Worm (Caenorhabditis elegans) whole organism, young adult: ENCODE data around the gene ZK809.5.

Experiments used
- B0019.2 ChIP-seq: fragments of 200-800 bp; sonication (Bioruptor generic); conservative IDR thresholded peaks from 2 replicates; pipeline ENCODE4 v1.3.6; 2022; ENCODE audit warnings: missing genetic modification reagents, missing genetic modification characterization, missing compliant biosample characterization
- B0035.1 ChIP-seq: sonication (generic microtip); optimal IDR thresholded peaks from 2 replicates; lab custom pipeline; 2016; ENCODE audit warnings: missing genetic modification characterization, mild to moderate bottlenecking, missing compliant biosample characterization, missing genotype, missing genetic modification reagents
- C17E4.6 ChIP-seq: fragments of 200-800 bp; sonication (Bioruptor generic); IDR thresholded peaks from 2 replicates; pipeline ENCODE4 v1.3.6; 2022; ENCODE audit warnings: missing genetic modification reagents, missing genetic modification characterization, missing compliant biosample characterization
- F23B12.7 ChIP-seq: sonication (generic microtip); optimal IDR thresholded peaks from 2 replicates; lab custom pipeline; 2017; ENCODE audit warnings: missing genetic modification characterization, mild to moderate bottlenecking, missing compliant biosample characterization, antibody characterized with exemption, moderate library complexity; ENCODE audit not compliant: insufficient read depth
- F33H1.4 ChIP-seq: fragments of 200-800 bp; sonication (Bioruptor generic); IDR thresholded peaks from 2 replicates; pipeline ENCODE4 v1.3.6; 2022; ENCODE audit warnings: missing genetic modification reagents, missing genetic modification characterization, missing compliant biosample characterization
- F49E8.2 ChIP-seq: sonication (generic microtip); optimal IDR thresholded peaks from 3 replicates; lab custom pipeline; 2017; ENCODE audit warnings: missing genetic modification characterization, mild to moderate bottlenecking, missing compliant biosample characterization, antibody characterized with exemption, moderate library complexity; ENCODE audit not compliant: insufficient read depth
- F57C9.4 ChIP-seq: sonication (generic microtip); optimal IDR thresholded peaks from 2 replicates; lab custom pipeline; 2017; ENCODE audit warnings: mild to moderate bottlenecking, missing genetic modification characterization, missing compliant biosample characterization
- Y53G8AR.9 ChIP-seq: fragments of 200-800 bp; sonication (Bioruptor generic); conservative IDR thresholded peaks from 2 replicates; pipeline ENCODE4 v1.3.6; 2022; ENCODE audit warnings: missing genetic modification reagents, missing genetic modification characterization, missing compliant biosample characterization
- Y67H2A.10 ChIP-seq: fragments of 200-800 bp; sonication (Bioruptor generic); conservative IDR thresholded peaks from 2 replicates; pipeline ENCODE4 v1.3.6; 2022; ENCODE audit warnings: missing genetic modification reagents, missing genetic modification characterization, missing compliant biosample characterization
- Y79H2A.3 ChIP-seq: fragments of 200-800 bp; sonication (Bioruptor generic); conservative IDR thresholded peaks from 2 replicates; pipeline ENCODE4 v1.3.6; 2022; ENCODE audit warnings: missing genetic modification reagents, missing genetic modification characterization, missing compliant biosample characterization
- aptf-2 ChIP-seq: fragments of 200-800 bp; sonication (Bioruptor generic); conservative IDR thresholded peaks from 2 replicates; pipeline ENCODE4 v1.3.6; 2022; ENCODE audit warnings: missing genetic modification reagents, missing genetic modification characterization, missing compliant biosample characterization
- attf-3 ChIP-seq: fragments of 200-800 bp; sonication (Bioruptor generic); conservative IDR thresholded peaks from 2 replicates; pipeline ENCODE4 v1.3.6; 2022; ENCODE audit warnings: missing genetic modification reagents, missing genetic modification characterization, missing compliant biosample characterization
- bed-1 ChIP-seq: fragments of 200-800 bp; sonication (Bioruptor generic); IDR thresholded peaks from 2 replicates; pipeline ENCODE4 v1.3.6; 2022; ENCODE audit warnings: missing genetic modification reagents, missing genetic modification characterization, missing compliant biosample characterization
- cebp-1 ChIP-seq, 2 experiments: fragments of 200-800 bp in 1 of 2; sonication (Bioruptor generic) in 1 of 2; sonication (generic microtip) in 1 of 2; IDR thresholded peaks in 1 of 2; optimal IDR thresholded peaks in 1 of 2; 2 replicates each; pipeline versions ENCODE4 v1.3.6 to Lab custom; 2017 to 2022; ENCODE audit warnings: missing compliant biosample characterization in 2 of 2, missing genetic modification characterization in 2 of 2, mild to moderate bottlenecking in 1 of 2, missing genetic modification reagents in 1 of 2, moderate library complexity in 1 of 2
- die-1 ChIP-seq: sonication (generic microtip); optimal IDR thresholded peaks from 2 replicates; lab custom pipeline; 2016; ENCODE audit warnings: missing genotype, mild to moderate bottlenecking, missing genetic modification characterization, missing compliant biosample characterization
- egl-18 ChIP-seq: fragments of 200-800 bp; sonication (Bioruptor generic); IDR thresholded peaks from 2 replicates; pipeline ENCODE4 v1.3.6; 2022; ENCODE audit warnings: missing genetic modification reagents, missing genetic modification characterization, missing compliant biosample characterization
- egl-44 ChIP-seq: fragments of 200-800 bp; sonication (Bioruptor generic); IDR thresholded peaks from 2 replicates; pipeline ENCODE4 v1.3.6; 2022; ENCODE audit warnings: missing genetic modification reagents, missing genetic modification characterization, missing compliant biosample characterization
- let-607 ChIP-seq, 2 experiments: fragments of 200-800 bp in 1 of 2; sonication (Bioruptor generic) in 1 of 2; sonication (generic microtip) in 1 of 2; optimal IDR thresholded peaks; 2 replicates each; lab custom pipeline; 2016 to 2018; ENCODE audit warnings: mild to moderate bottlenecking in 2 of 2, missing compliant biosample characterization in 2 of 2, missing genetic modification characterization in 2 of 2, moderate library complexity in 2 of 2, missing genotype in 1 of 2
- lin-26 ChIP-seq: fragments of 200-800 bp; sonication (Bioruptor generic); IDR thresholded peaks from 2 replicates; pipeline ENCODE4 v1.3.6; 2022; ENCODE audit warnings: missing genetic modification reagents, missing genetic modification characterization, missing compliant biosample characterization
- lin-35 ChIP-seq, 3 experiments: fragments of 150-350 bp in 2 of 3; sonication (generic microtip) in 1 of 3; optimal IDR thresholded peaks; 2 replicates each; lab custom pipeline; 2014 to 2018; ENCODE audit warnings: missing biosample characterization in 3 of 3, missing genetic modification characterization in 3 of 3, missing genetic modification reagents in 3 of 3
- lin-40 ChIP-seq: sonication (generic microtip); optimal IDR thresholded peaks from 2 replicates; lab custom pipeline; 2016; ENCODE audit warnings: missing genetic modification characterization, mild to moderate bottlenecking, missing compliant biosample characterization, missing genotype, missing genetic modification reagents
- lir-1 ChIP-seq: fragments of 200-800 bp; sonication (Bioruptor generic); conservative IDR thresholded peaks from 2 replicates; pipeline ENCODE4 v1.3.6; 2022; ENCODE audit warnings: missing genetic modification reagents, missing genetic modification characterization, missing compliant biosample characterization
- mcd-1 ChIP-seq: fragments of 200-800 bp; sonication (Bioruptor generic); IDR thresholded peaks from 2 replicates; pipeline ENCODE4 v1.3.6; 2022; ENCODE audit warnings: missing genetic modification reagents, missing genetic modification characterization, missing compliant biosample characterization
- nfya-1 ChIP-seq: sonication (generic microtip); optimal IDR thresholded peaks from 2 replicates; lab custom pipeline; 2017; ENCODE audit warnings: antibody characterized with exemption, missing compliant biosample characterization, missing genetic modification characterization, borderline replicate concordance; ENCODE audit not compliant: insufficient read depth
- nfya-2 ChIP-seq: fragments of 200-800 bp; sonication (Bioruptor generic); IDR thresholded peaks from 2 replicates; pipeline ENCODE4 v1.3.6; 2022; ENCODE audit warnings: missing genetic modification reagents, missing genetic modification characterization, missing compliant biosample characterization
- nfyb-1 ChIP-seq: fragments of 200-800 bp; sonication (Bioruptor generic); IDR thresholded peaks from 2 replicates; pipeline ENCODE4 v1.3.6; 2022; ENCODE audit warnings: missing genetic modification reagents, missing genetic modification characterization, missing compliant biosample characterization
- pbrm-1 ChIP-seq: fragments of 200-800 bp; sonication (Bioruptor generic); IDR thresholded peaks from 2 replicates; pipeline ENCODE4 v1.3.6; 2022; ENCODE audit warnings: missing genetic modification reagents, missing genetic modification characterization, missing compliant biosample characterization
- repo-1 ChIP-seq: sonication (generic microtip); optimal IDR thresholded peaks from 2 replicates; lab custom pipeline; 2017; ENCODE audit warnings: mild to moderate bottlenecking, missing genetic modification characterization, missing compliant biosample characterization
- snpc-3.4 ChIP-seq: sonication (generic microtip); optimal IDR thresholded peaks from 2 replicates; lab custom pipeline; 2017; ENCODE audit warnings: missing genetic modification characterization, mild to moderate bottlenecking, missing compliant biosample characterization, antibody characterized with exemption, moderate library complexity, missing genotype, missing genetic modification reagents
- unc-130 ChIP-seq: sonication (generic microtip); optimal IDR thresholded peaks from 2 replicates; lab custom pipeline; 2016; ENCODE audit warnings: missing genetic modification reagents, missing genetic modification characterization, missing compliant biosample characterization
- zfh-2 ChIP-seq: fragments of 200-800 bp; sonication (Bioruptor generic); conservative IDR thresholded peaks from 2 replicates; pipeline ENCODE4 v1.3.6; 2022; ENCODE audit warnings: missing genetic modification reagents, missing genetic modification characterization, missing compliant biosample characterization
- ztf-25 ChIP-seq: fragments of 200-800 bp; sonication (Bioruptor generic); IDR thresholded peaks from 2 replicates; pipeline ENCODE4 v1.3.6; 2022; ENCODE audit warnings: missing genetic modification reagents, missing genetic modification characterization, missing compliant biosample characterization
- ztf-3 ChIP-seq: fragments of 200-800 bp; sonication (Bioruptor generic); optimal IDR thresholded peaks from 2 replicates; lab custom pipeline; 2018; ENCODE audit warnings: mild to moderate bottlenecking, missing genetic modification characterization, missing compliant biosample characterization
- ztf-6 ChIP-seq: fragments of 200-800 bp; sonication (Bioruptor generic); IDR thresholded peaks from 2 replicates; pipeline ENCODE4 v1.3.6; 2022; ENCODE audit warnings: missing genetic modification reagents, missing genetic modification characterization, missing compliant biosample characterization

The ZK809.5 gene

DNA sequence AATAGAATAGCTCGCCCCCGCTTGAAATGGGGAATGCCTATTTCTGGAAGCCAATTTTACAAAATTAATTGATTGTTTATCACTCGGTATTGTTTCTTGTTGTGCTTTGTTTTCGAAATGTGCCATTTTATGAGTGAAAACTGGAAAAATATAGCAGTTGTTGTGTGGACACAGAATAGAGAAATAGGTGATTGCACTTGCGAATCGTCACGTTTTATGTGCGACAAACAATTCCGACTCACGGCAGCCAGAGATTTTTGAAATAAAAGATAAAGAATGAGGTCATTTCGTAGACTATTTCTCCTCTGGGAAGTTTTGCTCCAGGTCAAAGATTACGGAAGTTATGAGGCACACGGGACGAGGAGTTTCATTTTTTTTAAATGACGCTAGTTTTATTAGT lies 9.6 kb upstream of the ZK809.5 start:
- TF ChIP-seq lin-35 (GFP tag; optimal IDR thresholded peaks at IDR 0.05; lab: Kevin White, UChicago), result no peak
- no peak for TF ChIP-seq die-1 (tag; lab: Kevin White, UChicago)
- TF ChIP-seq nfyb-1, result no peak
- TF ChIP-seq ztf-25 (GFP tag; lab: Robert Waterston, UW), result no peak
- no peak for TF ChIP-seq B0035.1 (tag; lab: Kevin White, UChicago)
- TF ChIP-seq F33H1.4, result no peak
- no peak for TF ChIP-seq F49E8.2 (tag; lab: Kevin White, UChicago)
- no peak for TF ChIP-seq lir-1
- no peak for TF ChIP-seq lin-26 (GFP tag; lab: Robert Waterston, UW)
- no peak for TF ChIP-seq cebp-1 (GFP tag; IDR thresholded peaks at IDR 0.05; lab: Robert Waterston, UW)
- no peak for TF ChIP-seq cebp-1 (tag; optimal IDR thresholded peaks at IDR 0.05; lab: Kevin White, UChicago)
- no peak for TF ChIP-seq egl-44 (GFP tag; lab: Robert Waterston, UW)
- TF ChIP-seq ztf-3 (GFP tag; lab: Kevin White, UChicago), result no peak
- TF ChIP-seq Y53G8AR.9 (GFP tag; lab: Robert Waterston, UW), result no peak
- TF ChIP-seq attf-3 (GFP tag; lab: Robert Waterston, UW), result no peak
- no peak for TF ChIP-seq egl-18
- no peak for TF ChIP-seq pbrm-1 (GFP tag; lab: Robert Waterston, UW)
- TF ChIP-seq nfya-1 (tag; lab: Kevin White, UChicago), result no peak
- TF ChIP-seq zfh-2 (GFP tag; lab: Robert Waterston, UW), result no peak

DNA sequence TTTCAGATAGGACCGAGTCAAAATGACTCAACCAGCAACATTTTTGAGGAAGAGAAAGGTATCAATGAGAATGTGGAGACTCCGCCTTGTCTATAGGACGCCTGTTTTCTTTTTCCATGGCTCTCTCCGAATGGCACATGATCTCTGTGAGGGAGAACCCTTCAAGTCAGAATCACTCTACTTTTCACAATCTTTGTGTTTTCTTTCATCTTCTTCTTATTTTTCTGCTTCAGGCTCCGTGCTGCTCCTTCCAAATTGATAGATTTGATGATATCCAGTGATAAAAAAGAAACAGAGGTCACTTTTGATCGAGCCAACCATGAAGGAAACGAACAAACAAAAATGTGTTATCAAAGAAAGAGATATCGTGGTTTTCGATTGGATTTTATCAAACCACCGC lies 7.5 kb upstream of the ZK809.5 start, which contains the start of gene ZK809.8:
Gene ZK809.8 (minus strand): TSS at position 34 of the 400 bp plus-strand sequence.
- TF ChIP-seq repo-1 (tag; lab: Kevin White, UChicago) (no peak), B0019.2 (GFP tag; lab: Robert Waterston, UW) (no peak), let-607 (tag; optimal IDR thresholded peaks at IDR 0.05; lab: Kevin White, UChicago) (no peak), mcd-1 (no peak), bed-1 (GFP tag; lab: Robert Waterston, UW) (no peak), nfya-2 (no peak), C17E4.6 (GFP tag; lab: Robert Waterston, UW) (no peak), F57C9.4 (tag; lab: Kevin White, UChicago) (no peak), lin-40 (no peak), F23B12.7 (tag; lab: Kevin White, UChicago) (no peak), snpc-3.4 (tag; lab: Kevin White, UChicago) (no peak), Y67H2A.10 (GFP tag; lab: Robert Waterston, UW) (no peak), unc-130 (GFP tag; lab: Kevin White, UChicago) (no peak), pbrm-1 (GFP tag; lab: Robert Waterston, UW) (no peak), aptf-2 (GFP tag; lab: Robert Waterston, UW) (no peak), ztf-6 (GFP tag; lab: Robert Waterston, UW) (no peak)

ce11 chrIV:11650344-11650743 lies 6.2 kb upstream of the ZK809.5 start:
- TF ChIP-seq nfyb-1 (0 out of 2 replicates have a peak, but pooled peaks have one; percentile 15), Y79H2A.3 (GFP tag; lab: Robert Waterston, UW) (no peak)
